Worm (Caenorhabditis elegans): ENCODE measurements around the gene K10D11.5.

- TF ChIP-seq hmbx-1 (tag; optimal IDR thresholded peaks at IDR 0.05) (no peak), hnd-1 (tag; optimal IDR thresholded peaks at IDR 0.05) (no peak), ama-1 (optimal IDR thresholded peaks at IDR 0.05) (no peak), ets-7 (tag; optimal IDR thresholded peaks at IDR 0.05) (no peak), ceh-36 (tag; optimal IDR thresholded peaks at IDR 0.05) (no peak), pes-1 (GFP tag; IDR thresholded peaks at IDR 0.05) (no peak), flt-1 (GFP tag; IDR thresholded peaks at IDR 0.05) (no peak), tbx-37 (GFP tag; conservative IDR thresholded peaks at IDR 0.05) (no peak), aly-1 (tag; optimal IDR thresholded peaks at IDR 0.05) (no peak), scrt-1 (GFP tag; IDR thresholded peaks at IDR 0.05) (no peak), tra-4 (tag; optimal IDR thresholded peaks at IDR 0.05) (no peak)
Observed at ce11 chrIV:12995886-12996285, 4.2 kb upstream of the K10D11.5 start, which contains the start of gene K10D11.7.
